Worm (Caenorhabditis elegans) whole organism, mixed stage, embryonic: Measurements from ENCODE around the gene D1014.5.

Source experiments
- M03D4.4 ChIP-seq: sonication (generic microtip); optimal IDR thresholded peaks from 2 replicates; lab custom pipeline; 2017; ENCODE audit warnings: mild to moderate bottlenecking, missing genetic modification characterization, missing compliant biosample characterization
- bed-3 ChIP-seq: fragments of 200-800 bp; sonication (Bioruptor generic); optimal IDR thresholded peaks from 3 replicates; lab custom pipeline; 2018; ENCODE audit warnings: mild to moderate bottlenecking, missing genetic modification characterization, moderate library complexity, missing compliant biosample characterization
- blmp-1 ChIP-seq: fragments of 150-350 bp; optimal IDR thresholded peaks from 2 replicates; lab custom pipeline; 2014; ENCODE audit warnings: missing biosample characterization, missing genetic modification characterization
- ceh-39 ChIP-seq: fragments of 150-350 bp; optimal IDR thresholded peaks from 2 replicates; lab custom pipeline; 2014; ENCODE audit warnings: missing biosample characterization, missing genetic modification characterization
- ceh-43 ChIP-seq: fragments of 200-800 bp; sonication (Bioruptor generic); optimal IDR thresholded peaks from 2 replicates; lab custom pipeline; 2018; ENCODE audit warnings: mild to moderate bottlenecking, missing genetic modification characterization, moderate library complexity, missing compliant biosample characterization
- ceh-83 ChIP-seq: fragments of 200-800 bp; sonication (Bioruptor generic); optimal IDR thresholded peaks from 2 replicates; lab custom pipeline; 2018; ENCODE audit warnings: mild to moderate bottlenecking, missing genetic modification characterization, missing compliant biosample characterization
- ces-1 ChIP-seq: fragments of 150-350 bp; optimal IDR thresholded peaks from 2 replicates; lab custom pipeline; 2014; ENCODE audit warnings: missing biosample characterization, missing genetic modification reagents, missing genetic modification characterization
- cnd-1 ChIP-seq: fragments of 200-800 bp; sonication (Bioruptor generic); optimal IDR thresholded peaks from 2 replicates; lab custom pipeline; 2018; ENCODE audit warnings: mild to moderate bottlenecking, missing genetic modification characterization, missing compliant biosample characterization
- drap-1 ChIP-seq: fragments of 200-800 bp; sonication (Bioruptor generic); optimal IDR thresholded peaks from 3 replicates; lab custom pipeline; 2018; ENCODE audit warnings: mild to moderate bottlenecking, missing genetic modification characterization, missing compliant biosample characterization
- elt-1 ChIP-seq: sonication (generic microtip); optimal IDR thresholded peaks from 2 replicates; lab custom pipeline; 2017; ENCODE audit warnings: missing genetic modification characterization, mild to moderate bottlenecking, missing compliant biosample characterization, antibody characterized with exemption, moderate library complexity, borderline replicate concordance; ENCODE audit not compliant: insufficient read depth
- elt-3 ChIP-seq: fragments of 150-350 bp; optimal IDR thresholded peaks from 2 replicates; lab custom pipeline; 2014; ENCODE audit warnings: missing biosample characterization, missing genetic modification characterization
- flh-1 ChIP-seq: fragments of 200-800 bp; sonication (Bioruptor generic); optimal IDR thresholded peaks from 2 replicates; lab custom pipeline; 2018; ENCODE audit warnings: mild to moderate bottlenecking, missing genetic modification characterization, moderate library complexity, missing compliant biosample characterization
- ham-2 ChIP-seq: fragments of 200-800 bp; sonication (Bioruptor generic); optimal IDR thresholded peaks from 2 replicates; lab custom pipeline; 2018; ENCODE audit warnings: mild to moderate bottlenecking, missing genetic modification characterization, missing compliant biosample characterization
- hlh-1 ChIP-seq: fragments of 150-350 bp; optimal IDR thresholded peaks from 2 replicates; lab custom pipeline; 2014; ENCODE audit warnings: missing biosample characterization, missing genetic modification reagents, missing genetic modification characterization
- lin-13 ChIP-seq: fragments of 150-350 bp; optimal IDR thresholded peaks from 2 replicates; lab custom pipeline; 2014; ENCODE audit warnings: missing biosample characterization, missing genetic modification characterization
- lsy-2 ChIP-seq: fragments of 150-350 bp; optimal IDR thresholded peaks from 2 replicates; lab custom pipeline; 2014; ENCODE audit warnings: missing biosample characterization, missing genetic modification characterization
- mep-1 ChIP-seq: fragments of 150-350 bp; optimal IDR thresholded peaks from 2 replicates; lab custom pipeline; 2017; ENCODE audit warnings: missing biosample characterization, missing genetic modification reagents, missing genetic modification characterization, inconsistent platforms
- mls-2 ChIP-seq: sonication (generic microtip); optimal IDR thresholded peaks from 2 replicates; lab custom pipeline; 2016; ENCODE audit warnings: mild to moderate bottlenecking, missing genetic modification characterization, moderate library complexity, missing compliant biosample characterization
- nhr-12 ChIP-seq: fragments of 150-350 bp; optimal IDR thresholded peaks from 2 replicates; lab custom pipeline; 2014; ENCODE audit warnings: missing biosample characterization, missing genetic modification characterization
- nhr-2 ChIP-seq: fragments of 150-350 bp; optimal IDR thresholded peaks from 2 replicates; lab custom pipeline; 2014; ENCODE audit warnings: missing biosample characterization, missing genetic modification characterization
- nhr-237 ChIP-seq: fragments of 150-350 bp; optimal IDR thresholded peaks from 2 replicates; lab custom pipeline; 2014; ENCODE audit warnings: missing biosample characterization, missing genetic modification characterization
- nhr-28 ChIP-seq: fragments of 150-350 bp; optimal IDR thresholded peaks from 2 replicates; lab custom pipeline; 2014; ENCODE audit warnings: missing biosample characterization, missing genetic modification characterization
- nhr-76 ChIP-seq: sonication (generic microtip); optimal IDR thresholded peaks from 2 replicates; lab custom pipeline; 2017; ENCODE audit warnings: missing biosample characterization, missing genetic modification characterization
- pha-4 ChIP-seq: fragments of 150-350 bp; optimal IDR thresholded peaks from 2 replicates; lab custom pipeline; 2018; ENCODE audit warnings: missing biosample characterization, missing genetic modification reagents, missing genetic modification characterization
- sem-2 ChIP-seq: fragments of 200-800 bp; sonication (Bioruptor generic); optimal IDR thresholded peaks from 2 replicates; lab custom pipeline; 2018; ENCODE audit warnings: mild to moderate bottlenecking, missing genetic modification characterization, missing compliant biosample characterization
- snpc-4 ChIP-seq: fragments of 150-350 bp; optimal IDR thresholded peaks from 2 replicates; lab custom pipeline; 2014; ENCODE audit warnings: missing biosample characterization, missing genetic modification characterization
- sptf-1 ChIP-seq: sonication (generic microtip); optimal IDR thresholded peaks from 2 replicates; lab custom pipeline; 2017; ENCODE audit warnings: mild to moderate bottlenecking, missing genetic modification characterization, moderate library complexity, missing compliant biosample characterization
- tbx-8 ChIP-seq: fragments of 200-800 bp; sonication (Bioruptor generic); optimal IDR thresholded peaks from 2 replicates; lab custom pipeline; 2018; ENCODE audit warnings: mild to moderate bottlenecking, missing genetic modification characterization, moderate library complexity, missing compliant biosample characterization
- unc-120 ChIP-seq: sonication (generic microtip); optimal IDR thresholded peaks from 2 replicates; lab custom pipeline; 2017; ENCODE audit warnings: missing genetic modification characterization, missing compliant biosample characterization; ENCODE audit not compliant: poor library complexity, severe bottlenecking
- unc-39 ChIP-seq: fragments of 150-350 bp; optimal IDR thresholded peaks from 2 replicates; lab custom pipeline; 2014; ENCODE audit warnings: missing biosample characterization, missing genetic modification characterization
- zip-8 ChIP-seq: fragments of 150-350 bp; optimal IDR thresholded peaks from 2 replicates; lab custom pipeline; 2014; ENCODE audit warnings: missing biosample characterization, missing genetic modification characterization
- ztf-11 ChIP-seq: fragments of 150-350 bp; optimal IDR thresholded peaks from 2 replicates; lab custom pipeline; 2014; ENCODE audit warnings: missing biosample characterization, missing genetic modification characterization

D1014.5 gene

DNA sequence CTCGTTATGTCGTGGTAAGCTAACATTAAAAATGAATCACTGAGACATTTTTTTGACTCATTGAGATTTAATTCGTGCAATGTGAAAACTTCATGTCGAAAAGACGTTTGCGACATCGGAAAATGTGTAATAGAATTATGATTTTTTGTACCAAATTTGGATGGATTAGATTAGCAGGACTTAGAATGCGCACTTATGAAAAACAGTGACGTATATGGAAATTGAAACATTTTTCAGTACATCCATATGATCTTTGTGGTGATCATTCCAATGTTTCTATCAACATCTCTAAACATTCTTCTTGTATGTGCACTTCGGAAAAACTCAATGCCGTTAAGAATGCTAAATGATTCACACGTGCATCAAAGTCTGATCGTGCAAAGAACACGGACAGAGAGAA, 21.0 kb downstream of the D1014.5 start:
- TF ChIP-seq ceh-83 (no peak), nhr-76 (tag; lab: Kevin White, UChicago) (no peak), nhr-12 (tag; lab: Kevin White, UChicago) (no peak), ces-1 (GFP tag; lab: Kevin White, UChicago) (no peak), elt-3 (tag; lab: Kevin White, UChicago) (no peak), M03D4.4 (no peak), sptf-1 (tag; lab: Kevin White, UChicago) (no peak), unc-120 (tag; lab: Kevin White, UChicago) (no peak)

ce11 chrV:8145329-8145728, 21.8 kb downstream of the D1014.5 start, which contains the start of gene D1014.13:
Gene D1014.13, plus strand, starts transcription at chrV:8145629.
- TF ChIP-seq blmp-1 (tag; lab: Kevin White, UChicago) (no peak), snpc-4 (no peak), tbx-8 (GFP tag; lab: Kevin White, UChicago) (no peak)

- TF ChIP-seq nhr-28 (tag; lab: Kevin White, UChicago) (no peak), lin-13 (tag; lab: Kevin White, UChicago) (no peak), nhr-76 (tag; lab: Kevin White, UChicago) (no peak), flh-1 (GFP tag; lab: Kevin White, UChicago) (no peak), bed-3 (GFP tag; lab: Kevin White, UChicago) (no peak), ceh-83 (no peak)
Measured at ce11 chrV:8155743-8156142, 32.3 kb downstream of the D1014.5 start.

DNA sequence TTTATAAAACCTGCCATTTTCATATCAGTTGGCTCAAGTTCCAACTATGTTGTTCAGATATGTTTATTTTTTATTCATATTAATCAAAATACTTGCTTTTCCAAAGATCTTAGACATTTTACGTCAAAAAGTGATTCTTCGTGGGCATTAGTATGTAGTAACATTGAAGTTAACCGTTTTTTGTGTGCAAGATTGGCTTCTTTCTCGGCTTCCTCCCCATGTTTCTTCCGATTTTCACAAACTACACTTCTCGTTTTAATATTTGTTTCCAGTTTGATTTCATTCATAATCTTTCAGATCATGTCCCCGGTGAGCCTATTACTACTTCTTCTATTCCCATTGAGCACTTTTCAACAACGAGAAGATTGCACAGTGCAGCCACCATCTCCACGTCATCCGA, 34.0 kb downstream of the D1014.5 start, which contains the start of gene sul-2:
Gene sul-2 (plus strand): TSS at position 301 of the 400 bp plus-strand sequence.
- TF ChIP-seq mls-2 (tag; lab: Kevin White, UChicago) = no peak
- no peak for TF ChIP-seq ceh-43 (GFP tag; lab: Kevin White, UChicago)
- TF ChIP-seq elt-1 = no peak
- no peak for TF ChIP-seq pha-4 (tag; lab: Kevin White, UChicago)
- no peak for TF ChIP-seq nhr-12 (tag; lab: Kevin White, UChicago)
- TF ChIP-seq sptf-1 (tag; lab: Kevin White, UChicago) = no peak
- no peak for TF ChIP-seq nhr-76 (tag; lab: Kevin White, UChicago)
- no peak for TF ChIP-seq blmp-1 (tag; lab: Kevin White, UChicago)
- TF ChIP-seq ztf-11 (tag; lab: Kevin White, UChicago) = no peak
- no peak for TF ChIP-seq ceh-39 (tag; lab: Kevin White, UChicago)

DNA sequence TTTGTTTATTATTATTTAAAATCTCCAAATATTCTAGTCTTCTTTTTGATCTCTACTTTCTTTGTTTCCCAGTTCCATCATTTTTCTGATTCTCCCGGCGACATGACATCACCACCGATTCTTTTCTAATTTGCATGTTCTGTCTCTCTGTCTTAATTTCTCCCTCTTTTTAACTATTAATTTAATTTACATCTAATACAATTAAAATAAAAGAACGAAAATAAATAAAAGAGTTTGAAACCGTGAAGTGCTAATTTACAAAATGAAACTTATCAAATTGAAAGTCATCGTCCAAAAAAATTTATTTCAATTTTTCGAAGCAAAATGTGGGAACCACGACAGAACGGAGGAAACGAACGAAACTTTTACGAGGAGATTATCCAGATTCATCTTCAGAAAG, 36.1 kb downstream of the D1014.5 start, which contains the start of gene F20D6.6:
Gene F20D6.6 (plus strand): TSS at position 301 of the 400 bp plus-strand sequence.
- no peak for TF ChIP-seq lsy-2
- no peak for TF ChIP-seq mls-2 (tag; lab: Kevin White, UChicago)
- no peak for TF ChIP-seq drap-1 (GFP tag; lab: Kevin White, UChicago)
- no peak for TF ChIP-seq ham-2 (GFP tag; lab: Kevin White, UChicago)
- TF ChIP-seq mep-1 (tag; lab: Kevin White, UChicago) = no peak
- no peak for TF ChIP-seq ceh-43 (GFP tag; lab: Kevin White, UChicago)
- TF ChIP-seq ztf-11 (tag; lab: Kevin White, UChicago) = no peak
- no peak for TF ChIP-seq unc-120 (tag; lab: Kevin White, UChicago)
- TF ChIP-seq elt-3 (tag; lab: Kevin White, UChicago) = no peak
- TF ChIP-seq zip-8 = no peak
- no peak for TF ChIP-seq nhr-2 (tag; lab: Kevin White, UChicago)
- TF ChIP-seq flh-1 (GFP tag; lab: Kevin White, UChicago) = no peak
- no peak for TF ChIP-seq tbx-8 (GFP tag; lab: Kevin White, UChicago)
- TF ChIP-seq sem-2 = no peak
- no peak for TF ChIP-seq unc-39 (tag; lab: Kevin White, UChicago)
- no peak for TF ChIP-seq lin-13 (tag; lab: Kevin White, UChicago)
- TF ChIP-seq sptf-1 (tag; lab: Kevin White, UChicago) = no peak
- no peak for TF ChIP-seq nhr-237
- TF ChIP-seq ces-1 (GFP tag; lab: Kevin White, UChicago) = no peak

DNA sequence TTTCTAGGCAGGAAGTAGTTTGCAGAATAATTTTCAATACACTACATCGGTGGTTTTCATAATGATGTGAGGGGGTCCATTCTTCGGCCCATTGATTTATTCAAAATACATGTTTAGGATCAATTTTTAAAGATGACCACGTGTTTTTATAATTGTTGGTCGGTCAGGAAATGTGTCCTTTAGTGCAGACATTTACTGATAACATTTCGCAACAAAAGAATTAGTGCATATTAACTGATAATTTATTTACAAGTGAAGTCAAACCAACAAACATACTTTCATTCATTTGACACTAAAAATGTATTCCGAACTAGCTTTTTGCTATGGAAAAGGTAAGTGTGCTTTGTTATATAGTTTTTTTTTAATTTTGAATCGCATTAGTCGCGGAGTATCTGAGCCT, 38.2 kb downstream of the D1014.5 start, which contains the start of gene F20D6.5:
Gene F20D6.5 (plus strand): TSS at position 259 of the 400 bp plus-strand sequence.
- no peak for TF ChIP-seq flh-1 (GFP tag; lab: Kevin White, UChicago)
- TF ChIP-seq ceh-39 (tag; lab: Kevin White, UChicago) = no peak
- TF ChIP-seq unc-39 (tag; lab: Kevin White, UChicago) = no peak
- no peak for TF ChIP-seq drap-1 (GFP tag; lab: Kevin White, UChicago)
- no peak for TF ChIP-seq unc-120 (tag; lab: Kevin White, UChicago)
- no peak for TF ChIP-seq ceh-43 (GFP tag; lab: Kevin White, UChicago)
- TF ChIP-seq sem-2 = no peak
- TF ChIP-seq ztf-11 (tag; lab: Kevin White, UChicago) = no peak
- no peak for TF ChIP-seq ceh-83
- TF ChIP-seq hlh-1 (tag; lab: Kevin White, UChicago) = no peak
- no peak for TF ChIP-seq elt-1
- TF ChIP-seq cnd-1 (tag; lab: Kevin White, UChicago) = no peak
- no peak for TF ChIP-seq blmp-1 (tag; lab: Kevin White, UChicago)
- no peak for TF ChIP-seq mep-1 (tag; lab: Kevin White, UChicago)
- TF ChIP-seq, all 35 proteins: peak for 0
